Worm (Caenorhabditis elegans): Measurements from ENCODE around the gene T28C6.11.

DNA sequence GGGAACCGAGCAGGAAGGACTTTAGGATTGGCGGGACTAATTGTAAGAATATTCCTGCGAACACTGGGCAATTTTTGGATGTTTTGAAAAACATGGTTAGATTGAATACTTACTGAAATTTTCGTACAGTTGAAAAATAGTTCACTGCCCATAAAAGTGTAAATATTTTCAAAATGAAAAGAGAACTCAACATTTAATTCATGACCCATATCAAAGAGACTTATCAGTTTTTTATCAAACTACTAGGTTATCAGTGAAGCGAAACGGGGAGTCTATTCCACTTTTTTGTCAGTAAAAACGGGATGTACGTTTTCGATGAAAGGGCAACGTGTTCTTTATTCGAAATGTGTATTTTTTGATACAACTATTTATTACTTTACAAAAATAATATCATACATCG lies 5.9 kb upstream of the T28C6.11 start:
- TF ChIP-seq mdl-1 (tag; optimal IDR thresholded peaks at IDR 0.05) = no peak
- TF ChIP-seq fkh-10 (GFP tag; optimal IDR thresholded peaks at IDR 0.05) = no peak
- TF ChIP-seq nfya-1 (tag; optimal IDR thresholded peaks at IDR 0.05; ENCODE audit: insufficient read depth) = no peak
- no peak for TF ChIP-seq zag-1 (tag; optimal IDR thresholded peaks at IDR 0.05)
- no peak for TF ChIP-seq ceh-28 (tag; optimal IDR thresholded peaks at IDR 0.05)
- TF ChIP-seq nhr-237 (tag; optimal IDR thresholded peaks at IDR 0.05) = no peak
- no peak for TF ChIP-seq R02D3.7 (tag; optimal IDR thresholded peaks at IDR 0.05)
- TF ChIP-seq pha-4 (tag; optimal IDR thresholded peaks at IDR 0.05) = peak; percentile 23
- TF ChIP-seq elt-2 (tag; optimal IDR thresholded peaks at IDR 0.05) = peak; percentile 81
- no peak for TF ChIP-seq nhr-11 (tag; optimal IDR thresholded peaks at IDR 0.05)
- no peak for TF ChIP-seq ztf-11 (tag; optimal IDR thresholded peaks at IDR 0.05)
- no peak for TF ChIP-seq tbx-2 (tag; optimal IDR thresholded peaks at IDR 0.05)

All from whole organism, L3 larva.